Fruit fly (Drosophila melanogaster) whole organism, prepupa: ENCODE results near the gene EMC4.

Experiments
- Blimp-1 ChIP-seq: fragments of 200-800 bp; sonication (Bioruptor generic); optimal IDR thresholded peaks from 3 replicates; lab custom pipeline; 2017; ENCODE audit warnings: missing biosample characterization, missing genetic modification characterization, mild to moderate bottlenecking, moderate library complexity, missing genetic modification reagents
- CG10631 ChIP-seq: fragments of 200-800 bp; sonication (Bioruptor generic); optimal IDR thresholded peaks from 2 replicates; lab custom pipeline; 2016; ENCODE audit warnings: missing biosample characterization, missing genetic modification characterization
- CG10669 ChIP-seq: fragments of 200-800 bp; sonication (Bioruptor generic); optimal IDR thresholded peaks from 3 replicates; lab custom pipeline; 2018; ENCODE audit warnings: missing biosample characterization, mild to moderate bottlenecking, missing genetic modification characterization, moderate library complexity
- CG11294 ChIP-seq: fragments of 200-800 bp; sonication (Bioruptor generic); IDR thresholded peaks from 2 replicates; pipeline ENCODE4 v1.3.6; 2022; ENCODE audit warnings: missing biosample characterization, missing genetic modification characterization
- CG11902 ChIP-seq: fragments of 200-800 bp; sonication (Bioruptor generic); optimal IDR thresholded peaks from 3 replicates; lab custom pipeline; 2016; ENCODE audit warnings: missing biosample characterization, missing genetic modification characterization
- CG3032 ChIP-seq: fragments of 200-800 bp; optimal IDR thresholded peaks from 2 replicates; lab custom pipeline; 2019; ENCODE audit warnings: missing biosample characterization, mild to moderate bottlenecking, missing genetic modification characterization, moderate library complexity
- CG31627 ChIP-seq: fragments of 200-800 bp; sonication (Bioruptor generic); optimal IDR thresholded peaks from 3 replicates; lab custom pipeline; 2016; ENCODE audit warnings: missing biosample characterization, missing genetic modification characterization
- CG32006 ChIP-seq: fragments of 200-800 bp; sonication (Bioruptor generic); optimal IDR thresholded peaks from 3 replicates; lab custom pipeline; 2017; ENCODE audit warnings: missing biosample characterization, mild to moderate bottlenecking, missing genetic modification characterization
- CG34406 ChIP-seq: fragments of 200-800 bp; sonication (Bioruptor generic); optimal IDR thresholded peaks from 3 replicates; lab custom pipeline; 2016; ENCODE audit warnings: missing biosample characterization, missing genetic modification characterization
- CG3919 ChIP-seq: fragments of 200-800 bp; sonication (Bioruptor generic); optimal IDR thresholded peaks from 3 replicates; lab custom pipeline; 2016; ENCODE audit warnings: missing biosample characterization, missing genetic modification characterization
- CG4318 ChIP-seq: fragments of 200-800 bp; sonication (Bioruptor generic); optimal IDR thresholded peaks from 3 replicates; lab custom pipeline; 2017; ENCODE audit warnings: missing biosample characterization, mild to moderate bottlenecking, missing genetic modification characterization
- CG6276 ChIP-seq: fragments of 200-800 bp; sonication (Bioruptor generic); optimal IDR thresholded peaks from 2 replicates; lab custom pipeline; 2017; ENCODE audit warnings: missing biosample characterization, mild to moderate bottlenecking, missing genetic modification characterization
- CG6792 ChIP-seq: fragments of 200-800 bp; sonication (Bioruptor generic); optimal IDR thresholded peaks from 3 replicates; lab custom pipeline; 2016; ENCODE audit warnings: missing biosample characterization, missing genetic modification characterization
- CG6808 ChIP-seq: fragments of 200-800 bp; sonication (Bioruptor generic); optimal IDR thresholded peaks from 3 replicates; lab custom pipeline; 2017; ENCODE audit warnings: missing biosample characterization, missing genetic modification characterization, mild to moderate bottlenecking, moderate library complexity, missing genetic modification reagents
- CG6854 ChIP-seq: fragments of 200-800 bp; sonication (Bioruptor generic); optimal IDR thresholded peaks from 2 replicates; lab custom pipeline; 2017; ENCODE audit warnings: missing biosample characterization, mild to moderate bottlenecking, missing genetic modification characterization
- CG8119 ChIP-seq: fragments of 200-800 bp; sonication (Bioruptor generic); IDR thresholded peaks from 3 replicates; pipeline ENCODE4 v1.3.6; 2022; ENCODE audit warnings: missing biosample characterization, missing genetic modification characterization
- CG9139 ChIP-seq: fragments of 200-800 bp; sonication (Bioruptor generic); optimal IDR thresholded peaks from 3 replicates; lab custom pipeline; 2017; ENCODE audit warnings: missing biosample characterization, mild to moderate bottlenecking, missing genetic modification characterization
- Eip93F ChIP-seq: fragments of 200-800 bp; sonication (Bioruptor generic); optimal IDR thresholded peaks from 2 replicates; lab custom pipeline; 2016; ENCODE audit warnings: missing biosample characterization, mild to moderate bottlenecking, missing genetic modification characterization
- Ets21C ChIP-seq: fragments of 200-800 bp; sonication (Bioruptor generic); optimal IDR thresholded peaks from 3 replicates; lab custom pipeline; 2016; ENCODE audit warnings: missing biosample characterization, missing genetic modification characterization
- Ets96B ChIP-seq: fragments of 200-800 bp; optimal IDR thresholded peaks from 2 replicates; lab custom pipeline; 2019; ENCODE audit warnings: missing biosample characterization, mild to moderate bottlenecking, missing genetic modification characterization, moderate library complexity
- Gug ChIP-seq: fragments of 200-800 bp; sonication (Bioruptor generic); IDR thresholded peaks from 2 replicates; pipeline ENCODE4 v1.3.6; 2022; ENCODE audit warnings: missing biosample characterization, missing genetic modification characterization
- Hr38 ChIP-seq: sonication (Bioruptor generic); optimal IDR thresholded peaks from 2 replicates; lab custom pipeline; 2016; ENCODE audit warnings: missing biosample characterization, missing genetic modification characterization
- Hr39 ChIP-seq: fragments of 200-800 bp; sonication (Bioruptor generic); optimal IDR thresholded peaks from 2 replicates; lab custom pipeline; 2016; ENCODE audit warnings: missing biosample characterization, missing genetic modification characterization
- Lpt ChIP-seq: fragments of 200-800 bp; sonication (Bioruptor generic); optimal IDR thresholded peaks from 3 replicates; lab custom pipeline; 2016; ENCODE audit warnings: missing biosample characterization, missing genetic modification characterization
- Met ChIP-seq: fragments of 200-800 bp; sonication (Bioruptor generic); optimal IDR thresholded peaks from 3 replicates; lab custom pipeline; 2016; ENCODE audit warnings: missing biosample characterization, missing genetic modification characterization
- Smox ChIP-seq: fragments of 200-800 bp; sonication (Bioruptor generic); optimal IDR thresholded peaks from 3 replicates; lab custom pipeline; 2016; ENCODE audit warnings: missing biosample characterization, missing genetic modification characterization
- Sox14 ChIP-seq: fragments of 200-800 bp; sonication (Bioruptor generic); optimal IDR thresholded peaks from 3 replicates; lab custom pipeline; 2016; ENCODE audit warnings: missing biosample characterization, missing genetic modification characterization
- achi ChIP-seq: fragments of 200-800 bp; sonication (Bioruptor generic); optimal IDR thresholded peaks from 3 replicates; lab custom pipeline; 2016; ENCODE audit warnings: missing biosample characterization, missing genetic modification characterization
- cyc ChIP-seq: fragments of 200-800 bp; sonication (Bioruptor generic); optimal IDR thresholded peaks from 3 replicates; lab custom pipeline; 2016; ENCODE audit warnings: missing biosample characterization, missing genetic modification characterization
- dac ChIP-seq: fragments of 200-800 bp; sonication (Bioruptor generic); optimal IDR thresholded peaks from 2 replicates; lab custom pipeline; 2017; ENCODE audit warnings: missing biosample characterization, mild to moderate bottlenecking, missing genetic modification characterization
- dsx ChIP-seq: fragments of 200-800 bp; optimal IDR thresholded peaks from 3 replicates; lab custom pipeline; 2019; ENCODE audit warnings: missing biosample characterization, mild to moderate bottlenecking, missing genetic modification characterization, moderate library complexity; ENCODE audit not compliant: poor library complexity, severe bottlenecking
- fd85E ChIP-seq: fragments of 200-800 bp; sonication (Bioruptor generic); optimal IDR thresholded peaks from 3 replicates; lab custom pipeline; 2016; ENCODE audit warnings: missing biosample characterization, missing genetic modification characterization
- lz ChIP-seq: fragments of 200-800 bp; sonication (Bioruptor generic); optimal IDR thresholded peaks from 3 replicates; lab custom pipeline; 2016; ENCODE audit warnings: missing biosample characterization, missing genetic modification characterization
- net ChIP-seq: fragments of 200-800 bp; sonication (Bioruptor generic); optimal IDR thresholded peaks from 3 replicates; lab custom pipeline; 2016; ENCODE audit warnings: missing biosample characterization, missing genetic modification characterization
- pdm3 ChIP-seq: fragments of 200-800 bp; sonication (Bioruptor generic); optimal IDR thresholded peaks from 3 replicates; lab custom pipeline; 2016; ENCODE audit warnings: missing biosample characterization, missing genetic modification characterization
- salr ChIP-seq, 2 experiments: fragments of 200-800 bp; sonication (Bioruptor generic); optimal IDR thresholded peaks; 3 replicates each; lab custom pipeline; 2016 to 2018; ENCODE audit warnings: missing biosample characterization in 2 of 2, missing genetic modification characterization in 2 of 2, mild to moderate bottlenecking in 1 of 2
- ss ChIP-seq, 2 experiments: fragments of 200-800 bp; sonication (Bioruptor generic); optimal IDR thresholded peaks; 2 replicates in 1 of 2; 3 replicates in 1 of 2; lab custom pipeline; 2017 to 2018; ENCODE audit warnings: mild to moderate bottlenecking in 2 of 2, missing biosample characterization in 2 of 2, missing genetic modification characterization in 2 of 2, moderate library complexity in 1 of 2
- topi ChIP-seq: fragments of 200-800 bp; sonication (Bioruptor generic); optimal IDR thresholded peaks from 3 replicates; lab custom pipeline; 2016; ENCODE audit warnings: missing biosample characterization, missing genetic modification characterization

The EMC4 gene

DNA sequence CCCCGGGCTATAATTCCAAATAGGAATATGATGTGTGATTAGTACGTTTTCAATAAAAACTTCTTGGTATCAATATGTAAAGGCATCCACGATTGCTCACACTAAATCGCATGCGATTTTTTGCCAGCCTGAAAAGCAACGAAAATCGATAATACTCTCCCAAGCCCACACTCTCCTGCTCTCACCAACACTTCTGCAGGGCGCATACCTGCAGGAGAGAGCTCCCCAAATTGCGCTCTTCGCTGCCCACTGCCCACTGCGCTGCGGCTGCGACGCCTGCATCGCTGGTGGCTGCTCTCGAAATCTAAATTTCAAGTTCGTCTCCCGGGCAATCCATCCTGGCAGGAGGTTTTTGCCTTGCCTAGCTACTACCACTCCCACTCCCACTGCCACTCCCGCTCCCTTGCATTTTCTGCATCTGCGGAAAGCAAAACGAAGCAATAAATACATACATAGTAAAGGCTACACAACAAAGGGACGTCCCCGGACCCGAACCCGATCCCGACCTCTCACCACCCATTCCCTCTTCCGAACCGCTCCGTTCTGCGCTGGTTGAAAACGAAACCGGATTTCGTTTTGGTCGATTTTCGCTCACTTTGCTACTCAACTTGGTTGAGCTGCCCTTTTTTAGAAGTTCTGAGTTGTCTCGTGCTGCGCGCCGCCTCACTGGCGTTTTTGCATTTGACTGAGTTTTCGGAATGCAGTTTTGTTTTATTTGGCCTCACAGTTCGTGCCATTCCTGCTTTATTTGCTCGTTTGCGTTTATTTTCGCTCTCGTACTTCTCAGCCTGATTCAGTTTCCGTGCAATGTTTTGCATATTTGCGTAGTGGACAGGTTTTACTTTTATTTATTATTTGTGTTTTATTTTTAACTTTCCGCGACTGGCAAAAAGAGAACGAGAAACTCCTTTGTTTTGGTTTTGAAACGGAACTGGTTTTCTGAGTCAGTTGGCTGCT, 16.6 kb downstream of the EMC4 start (continued):
- TF ChIP-seq Sox14 (GFP tag; lab: Kevin White, UChicago) (peak; percentile 83), cyc (GFP tag; lab: Kevin White, UChicago) (no peak), Hr39 (GFP tag; lab: Kevin White, UChicago) (no peak), CG6276 (GFP tag; lab: Kevin White, UChicago) (peak; percentile 79), ss (GFP tag; optimal IDR thresholded peaks at IDR 0.05; lab: Kevin White, UChicago) (peak; percentile 96 to 99), pdm3 (GFP tag; lab: Kevin White, UChicago) (peak; percentile 58), CG6808 (peak; percentile 96), CG11902 (GFP tag; lab: Kevin White, UChicago) (no peak), CG34406 (GFP tag; lab: Kevin White, UChicago) (peak; percentile 61), CG9139 (GFP tag; lab: Kevin White, UChicago) (peak; percentile 96), CG10631 (peak; percentile 37), Smox (GFP tag; lab: Kevin White, UChicago) (no peak), fd85E (GFP tag; lab: Kevin White, UChicago) (peak; percentile 41), dac (GFP tag; lab: Kevin White, UChicago) (no peak), CG11294 (GFP tag; lab: Robert Waterston, UW) (no peak), Ets96B (tag; lab: Kevin White, UChicago) (peak; percentile 79), net (peak; percentile 70), Eip93F (GFP tag; lab: Kevin White, UChicago) (peak; percentile 14), dsx (GFP tag; lab: Kevin White, UChicago) (peak; percentile 99), CG6792 (GFP tag; lab: Kevin White, UChicago) (peak; percentile 18), CG3919 (peak; percentile 64), achi (GFP tag; lab: Kevin White, UChicago) (peak; percentile 54), Hr38 (GFP tag; lab: Kevin White, UChicago) (no peak), Lpt (GFP tag; lab: Kevin White, UChicago) (peak; percentile 78), Gug (GFP tag; lab: Robert Waterston, UW) (0 out of 2 replicates have a peak, but pooled peaks have one; percentile 8), Blimp-1 (GFP tag; lab: Kevin White, UChicago) (peak; percentile 97), CG6854 (GFP tag; lab: Kevin White, UChicago) (peak; percentile 90), lz (GFP tag; lab: Kevin White, UChicago) (peak; percentile 11), CG31627 (GFP tag; lab: Kevin White, UChicago) (no peak), Met (GFP tag; lab: Kevin White, UChicago) (peak; percentile 34), CG32006 (GFP tag; lab: Kevin White, UChicago) (peak; percentile 21), CG4318 (GFP tag; lab: Kevin White, UChicago) (no peak), salr (GFP tag; optimal IDR thresholded peaks at IDR 0.05; lab: Kevin White, UChicago) (peak; percentile 50 to 54), CG10669 (peak; percentile 85), CG8119 (peak; percentile 81), Ets21C (GFP tag; lab: Kevin White, UChicago) (no peak), CG3032 (peak; percentile 77), topi (GFP tag; lab: Kevin White, UChicago) (peak; percentile 26)
- TF ChIP-seq, all 60 proteins: peak for 47

- TF ChIP-seq cyc (GFP tag; lab: Kevin White, UChicago) (no peak), dsx (GFP tag; lab: Kevin White, UChicago) (peak; percentile 86)
- TF ChIP-seq, all 60 proteins: peak for 1
These were observed 19.1 kb downstream of the EMC4 start for dm6 chr3L:22848940-22849339.
